Fruit fly (Drosophila melanogaster): ENCODE measurements around the gene Doc3.

The Doc3 gene

dm6 chr3L:9023627-9024026, 18.6 kb downstream of the Doc3 start (continued):
- TF ChIP-seq Sry-β (GFP tag; optimal IDR thresholded peaks at IDR 0.05) (no peak), zfh2 (GFP tag; optimal IDR thresholded peaks at IDR 0.05) (peak; percentile 6), Hey (tag; optimal IDR thresholded peaks at IDR 0.05) (no peak), Xbp1 (GFP tag; optimal IDR thresholded peaks at IDR 0.05) (peak; percentile 67), ems (GFP tag; optimal IDR thresholded peaks at IDR 0.05) (peak; percentile 14), tin (GFP tag; optimal IDR thresholded peaks at IDR 0.05) (peak; percentile 61), CG17359 (tag; optimal IDR thresholded peaks at IDR 0.05) (peak; percentile 49), HLH54F (GFP tag; optimal IDR thresholded peaks at IDR 0.05) (peak; percentile 45), CG18262 (tag; optimal IDR thresholded peaks at IDR 0.05) (peak; percentile 86), ara (GFP tag; IDR thresholded peaks at IDR 0.05) (peak; percentile 87), knrl (GFP tag; IDR thresholded peaks at IDR 0.05; ENCODE audit: partially characterized antibody) (no peak), bbx (GFP tag; IDR thresholded peaks at IDR 0.05; ENCODE audit: partially characterized antibody) (no peak), CG9727 (GFP tag; optimal IDR thresholded peaks at IDR 0.05) (peak; percentile 92), Dref (GFP tag; IDR thresholded peaks at IDR 0.05) (no peak), CG13424 (tag; optimal IDR thresholded peaks at IDR 0.05) (peak; percentile 55), klu (GFP tag; IDR thresholded peaks at IDR 0.05) (peak; percentile 33; the same call in 1 of the 2 replicates), ab (GFP tag; optimal IDR thresholded peaks at IDR 0.05) (peak; percentile 28), CG12155 (GFP tag; optimal IDR thresholded peaks at IDR 0.05) (peak; percentile 67), CG4404 (GFP tag; IDR thresholded peaks at IDR 0.05) (peak; percentile 88), dmrt11E (tag; optimal IDR thresholded peaks at IDR 0.05) (peak; percentile 91)

- TF ChIP-seq CG4360 (GFP tag; IDR thresholded peaks at IDR 0.05) (no peak), Tbp (GFP tag; optimal IDR thresholded peaks at IDR 0.05) (no peak), gsb-n (tag; optimal IDR thresholded peaks at IDR 0.05) (no peak), CG4854 (GFP tag; optimal IDR thresholded peaks at IDR 0.05) (no peak), Hr78 (GFP tag; optimal IDR thresholded peaks at IDR 0.05) (no peak), CG10366 (GFP tag; IDR thresholded peaks at IDR 0.05) (no peak), CG4328 (GFP tag; optimal IDR thresholded peaks at IDR 0.05) (no peak), HHEX (GFP tag; optimal IDR thresholded peaks at IDR 0.05) (peak; percentile 30), CG14050 (GFP tag; IDR thresholded peaks at IDR 0.05) (no peak), zfh2 (GFP tag; optimal IDR thresholded peaks at IDR 0.05) (no peak), her (GFP tag; optimal IDR thresholded peaks at IDR 0.05) (no peak), phol (tag; optimal IDR thresholded peaks at IDR 0.05) (peak; percentile 34), Med (GFP tag) (peak; percentile 33), CG4820 (GFP tag; optimal IDR thresholded peaks at IDR 0.05) (no peak), CG17912 (GFP tag; optimal IDR thresholded peaks at IDR 0.05) (no peak), Stat92E (GFP tag; optimal IDR thresholded peaks at IDR 0.05) (no peak), CG2129 (GFP tag; IDR thresholded peaks at IDR 0.05; ENCODE audit: partially characterized antibody) (no peak), inv (GFP tag; IDR thresholded peaks at IDR 0.05; ENCODE audit: partially characterized antibody) (no peak), Optix (GFP tag; IDR thresholded peaks at IDR 0.05) (0 out of 3 replicates have a peak, but pooled peaks have one; percentile 7), CG1647 (GFP tag; optimal IDR thresholded peaks at IDR 0.05) (no peak), Nf-YC (tag; optimal IDR thresholded peaks at IDR 0.05) (peak; percentile 58), CG34376 (GFP tag; optimal IDR thresholded peaks at IDR 0.05) (no peak), Lim3 (GFP tag; IDR thresholded peaks at IDR 0.05) (no peak), CG15514 (GFP tag; optimal IDR thresholded peaks at IDR 0.05) (no peak), Jarid2 (GFP tag; optimal IDR thresholded peaks at IDR 0.05) (peak; percentile 4), abd-A (tag; optimal IDR thresholded peaks at IDR 0.05) (no peak), CG3065 (GFP tag; optimal IDR thresholded peaks at IDR 0.05) (peak; percentile 2), hbn (GFP tag; IDR thresholded peaks at IDR 0.05; ENCODE audit: partially characterized antibody) (no peak), Nf-YB (GFP tag; optimal IDR thresholded peaks at IDR 0.05) (peak; percentile 57), Lpt (GFP tag; optimal IDR thresholded peaks at IDR 0.05) (no peak), zen (tag; optimal IDR thresholded peaks at IDR 0.05) (no peak)
Measured at dm6 chr3L:9024741-9025140, 19.7 kb downstream of the Doc3 start.

Measured in whole organism, embryonic.